Worm (Caenorhabditis elegans): Measurements from ENCODE around the gene C05D10.4.

- TF ChIP-seq pat-9 (tag; optimal IDR thresholded peaks at IDR 0.05) (no peak), hlh-8 (tag; optimal IDR thresholded peaks at IDR 0.05) (peak; percentile 28), lin-11 (tag; optimal IDR thresholded peaks at IDR 0.05) (no peak)
Measured at ce11 chrIII:6078917-6079316, 23.7 kb downstream of the C05D10.4 start.
